Worm (Caenorhabditis elegans): ENCODE results near the gene mrpl-50.

DNA sequence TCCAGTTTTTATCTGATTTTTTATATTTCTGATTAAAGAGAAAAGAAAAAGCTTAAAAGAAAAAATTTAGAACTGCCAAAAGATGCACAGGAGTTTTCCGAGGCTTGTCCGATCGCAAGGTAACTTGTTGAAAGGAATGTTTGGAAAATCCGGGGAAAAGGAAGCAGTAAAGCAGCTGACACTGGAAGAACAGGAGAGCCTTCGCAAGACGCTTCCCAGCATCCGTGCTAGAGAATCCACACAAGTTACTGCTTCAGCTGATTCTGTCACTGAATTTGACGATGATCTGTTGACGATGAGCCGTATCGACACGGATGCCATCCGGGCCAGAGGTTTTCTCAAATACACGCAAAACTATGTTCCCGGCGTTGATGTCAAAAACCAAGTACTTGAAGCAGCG, at the start of gene mrpl-50:
- no peak for TF ChIP-seq ama-1 (optimal IDR thresholded peaks at IDR 0.05)
- no peak for TF ChIP-seq tbx-37 (GFP tag; conservative IDR thresholded peaks at IDR 0.05)
- no peak for TF ChIP-seq sea-1 (GFP tag; conservative IDR thresholded peaks at IDR 0.05)
- TF ChIP-seq tbx-11 (GFP tag; IDR thresholded peaks at IDR 0.05), result no peak
- TF ChIP-seq flt-1 (GFP tag; IDR thresholded peaks at IDR 0.05), result no peak
- peak; percentile 22 for TF ChIP-seq tra-4 (tag; optimal IDR thresholded peaks at IDR 0.05)
- TF ChIP-seq scrt-1 (GFP tag; IDR thresholded peaks at IDR 0.05), result no peak
